Fruit fly (Drosophila melanogaster) whole organism, pupa: ENCODE measurements around the gene RASSF8.

Experiments used
- CG10348 ChIP-seq: fragments of 200-800 bp; sonication (Bioruptor generic); IDR thresholded peaks from 2 replicates; pipeline ENCODE4 v1.3.6; 2022; ENCODE audit warnings: missing biosample characterization, missing genetic modification characterization
- CG12605 ChIP-seq: fragments of 200-800 bp; sonication (Bioruptor generic); IDR thresholded peaks from 2 replicates; pipeline ENCODE4 v1.3.6; 2022; ENCODE audit warnings: missing biosample characterization, missing genetic modification characterization
- CG15710 ChIP-seq: fragments of 200-800 bp; sonication (Bioruptor generic); optimal IDR thresholded peaks from 2 replicates; lab custom pipeline; 2018; ENCODE audit warnings: missing biosample characterization, mild to moderate bottlenecking, missing genetic modification characterization, moderate library complexity
- CG32121 ChIP-seq: fragments of 200-800 bp; sonication (Bioruptor generic); IDR thresholded peaks from 2 replicates; pipeline ENCODE4 v1.3.6; 2022; ENCODE audit warnings: missing biosample characterization, missing genetic modification characterization
- CG4496 ChIP-seq: fragments of 200-800 bp; sonication (Bioruptor generic); IDR thresholded peaks from 3 replicates; pipeline ENCODE4 v1.3.6; 2022; ENCODE audit warnings: missing biosample characterization, missing genetic modification characterization
- CG8159 ChIP-seq: fragments of 200-800 bp; sonication (Bioruptor generic); optimal IDR thresholded peaks from 3 replicates; lab custom pipeline; 2018; ENCODE audit warnings: missing biosample characterization, mild to moderate bottlenecking, missing genetic modification characterization, moderate library complexity
- CG8301 ChIP-seq: fragments of 200-800 bp; sonication (Bioruptor generic); optimal IDR thresholded peaks from 2 replicates; lab custom pipeline; 2018; ENCODE audit warnings: missing biosample characterization, mild to moderate bottlenecking, missing genetic modification characterization
- CG9948 ChIP-seq: fragments of 200-800 bp; sonication (Bioruptor generic); optimal IDR thresholded peaks from 2 replicates; lab custom pipeline; 2018; ENCODE audit warnings: missing biosample characterization, mild to moderate bottlenecking, missing genetic modification characterization, moderate library complexity
- D1 ChIP-seq: fragments of 200-800 bp; sonication (Bioruptor generic); optimal IDR thresholded peaks from 2 replicates; lab custom pipeline; 2018; ENCODE audit warnings: missing biosample characterization, mild to moderate bottlenecking, missing genetic modification characterization, moderate library complexity
- Pif1A ChIP-seq: fragments of 200-800 bp; sonication (Bioruptor generic); optimal IDR thresholded peaks from 3 replicates; lab custom pipeline; 2016; ENCODE audit warnings: missing biosample characterization, missing genetic modification characterization
- Pif1B ChIP-seq: fragments of 200-800 bp; sonication (Bioruptor generic); optimal IDR thresholded peaks from 3 replicates; lab custom pipeline; 2016; ENCODE audit warnings: missing biosample characterization, missing genetic modification characterization
- Snoo ChIP-seq: fragments of 200-800 bp; sonication (Bioruptor generic); optimal IDR thresholded peaks from 3 replicates; lab custom pipeline; 2017; ENCODE audit warnings: missing biosample characterization, mild to moderate bottlenecking, missing genetic modification characterization, inconsistent platforms
- fd96Ca ChIP-seq: fragments of 200-800 bp; sonication (Bioruptor generic); IDR thresholded peaks from 3 replicates; pipeline ENCODE4 v1.3.6; 2022; ENCODE audit warnings: missing biosample characterization, missing genetic modification characterization
- rn ChIP-seq: fragments of 200-800 bp; sonication (Bioruptor generic); IDR thresholded peaks from 2 replicates; pipeline ENCODE4 v1.3.6; 2022; ENCODE audit warnings: missing biosample characterization, missing genetic modification characterization

DNA sequence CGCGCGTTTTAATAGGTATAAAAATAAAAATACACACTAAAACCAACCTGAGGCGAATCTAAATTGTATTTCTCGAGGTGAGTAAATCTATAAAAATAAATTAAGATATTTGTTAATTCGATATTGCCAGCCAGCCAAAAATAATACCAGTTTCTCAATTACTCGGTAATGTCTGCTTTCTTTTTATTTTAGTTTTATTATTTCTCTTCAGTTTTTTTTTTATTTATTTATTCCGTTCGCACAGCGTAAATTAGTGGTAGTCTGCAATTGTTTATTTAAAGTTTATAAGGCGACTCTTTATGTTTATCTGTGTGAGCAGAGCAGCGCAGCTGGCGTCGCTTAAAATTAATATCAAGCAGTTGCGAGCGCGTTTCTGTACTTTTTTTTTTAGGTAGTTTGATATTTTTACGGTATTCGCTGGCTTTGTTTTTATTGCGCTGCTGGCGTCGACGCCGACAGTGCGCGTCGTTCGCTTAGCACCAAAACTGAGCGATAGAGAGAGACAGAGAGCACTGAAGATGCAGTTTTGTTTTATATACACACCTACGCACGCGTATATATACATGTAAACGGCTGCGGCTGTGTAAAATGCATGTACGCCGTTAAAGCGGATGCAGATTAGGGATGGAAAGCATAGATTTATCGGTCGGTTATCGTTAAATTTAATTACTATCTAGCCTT, 13.9 kb upstream of the RASSF8 start:
- TF ChIP-seq Snoo (tag; lab: Kevin White, UChicago) = peak; percentile 52
- TF ChIP-seq CG10348 = no peak
- TF ChIP-seq CG4496 (GFP tag; lab: Robert Waterston, UW) = peak; percentile 77; the same call in 2 of the 3 replicates
- TF ChIP-seq CG8301 (tag; lab: Kevin White, UChicago) = peak; percentile 22
- no peak for TF ChIP-seq CG9948
- TF ChIP-seq CG32121 (GFP tag; lab: Robert Waterston, UW) = peak; percentile 84
- peak; percentile 44; the same call in 1 of the 2 replicates for TF ChIP-seq rn (GFP tag; lab: Robert Waterston, UW)
- peak; percentile 33 for TF ChIP-seq CG8159 (tag; lab: Kevin White, UChicago)
- peak; percentile 51 for TF ChIP-seq Pif1A (GFP tag; lab: Kevin White, UChicago)
- peak; percentile 19 for TF ChIP-seq Pif1B (GFP tag; lab: Kevin White, UChicago)
- peak; percentile 83 for TF ChIP-seq fd96Ca (GFP tag; lab: Robert Waterston, UW)
- TF ChIP-seq CG12605 (GFP tag; lab: Robert Waterston, UW) = peak; percentile 85
- TF ChIP-seq D1 (tag; lab: Kevin White, UChicago) = no peak
- peak; percentile 30 for TF ChIP-seq CG15710 (tag; lab: Kevin White, UChicago)
